Fruit fly (Drosophila melanogaster) whole organism, prepupa: ENCODE measurements around the gene CG13073.

Experiments used
- CG10669 ChIP-seq: fragments of 200-800 bp; sonication (Bioruptor generic); optimal IDR thresholded peaks from 3 replicates; lab custom pipeline; 2018; ENCODE audit warnings: missing biosample characterization, mild to moderate bottlenecking, missing genetic modification characterization, moderate library complexity
- CG11902 ChIP-seq: fragments of 200-800 bp; sonication (Bioruptor generic); optimal IDR thresholded peaks from 3 replicates; lab custom pipeline; 2016; ENCODE audit warnings: missing biosample characterization, missing genetic modification characterization
- CG15336 ChIP-seq: fragments of 200-800 bp; sonication (Bioruptor generic); IDR thresholded peaks from 2 replicates; pipeline ENCODE4 v1.3.6; 2022; ENCODE audit warnings: missing biosample characterization, missing genetic modification characterization
- CG1621 ChIP-seq: fragments of 200-800 bp; sonication (Bioruptor generic); optimal IDR thresholded peaks from 3 replicates; lab custom pipeline; 2018; ENCODE audit warnings: missing biosample characterization, mild to moderate bottlenecking, missing genetic modification characterization
- CG16779 ChIP-seq: fragments of 200-800 bp; sonication (Bioruptor generic); optimal IDR thresholded peaks from 3 replicates; lab custom pipeline; 2017; ENCODE audit warnings: missing biosample characterization, mild to moderate bottlenecking, missing genetic modification characterization
- CG3032 ChIP-seq: fragments of 200-800 bp; optimal IDR thresholded peaks from 2 replicates; lab custom pipeline; 2019; ENCODE audit warnings: missing biosample characterization, mild to moderate bottlenecking, missing genetic modification characterization, moderate library complexity
- CG31627 ChIP-seq: fragments of 200-800 bp; sonication (Bioruptor generic); optimal IDR thresholded peaks from 3 replicates; lab custom pipeline; 2016; ENCODE audit warnings: missing biosample characterization, missing genetic modification characterization
- CG4318 ChIP-seq: fragments of 200-800 bp; sonication (Bioruptor generic); optimal IDR thresholded peaks from 3 replicates; lab custom pipeline; 2017; ENCODE audit warnings: missing biosample characterization, mild to moderate bottlenecking, missing genetic modification characterization
- CG6276 ChIP-seq: fragments of 200-800 bp; sonication (Bioruptor generic); optimal IDR thresholded peaks from 2 replicates; lab custom pipeline; 2017; ENCODE audit warnings: missing biosample characterization, mild to moderate bottlenecking, missing genetic modification characterization
- CG6808 ChIP-seq: fragments of 200-800 bp; sonication (Bioruptor generic); optimal IDR thresholded peaks from 3 replicates; lab custom pipeline; 2017; ENCODE audit warnings: missing biosample characterization, missing genetic modification characterization, mild to moderate bottlenecking, moderate library complexity, missing genetic modification reagents
- CG7368 ChIP-seq: fragments of 200-800 bp; sonication (Bioruptor generic); optimal IDR thresholded peaks from 3 replicates; lab custom pipeline; 2016; ENCODE audit warnings: missing biosample characterization, missing genetic modification characterization
- CG8632 ChIP-seq: fragments of 200-800 bp; sonication (Bioruptor generic); optimal IDR thresholded peaks from 3 replicates; lab custom pipeline; 2016; ENCODE audit warnings: missing biosample characterization, missing genetic modification characterization
- Eip78C ChIP-seq: fragments of 200-800 bp; sonication (Bioruptor generic); peaks from one replicate; lab custom pipeline; 2016; ENCODE audit warnings: missing biosample characterization, missing genetic modification characterization
- Eip93F ChIP-seq: fragments of 200-800 bp; sonication (Bioruptor generic); optimal IDR thresholded peaks from 2 replicates; lab custom pipeline; 2016; ENCODE audit warnings: missing biosample characterization, mild to moderate bottlenecking, missing genetic modification characterization
- Ets21C ChIP-seq: fragments of 200-800 bp; sonication (Bioruptor generic); optimal IDR thresholded peaks from 3 replicates; lab custom pipeline; 2016; ENCODE audit warnings: missing biosample characterization, missing genetic modification characterization
- Ets96B ChIP-seq: fragments of 200-800 bp; optimal IDR thresholded peaks from 2 replicates; lab custom pipeline; 2019; ENCODE audit warnings: missing biosample characterization, mild to moderate bottlenecking, missing genetic modification characterization, moderate library complexity
- Gug ChIP-seq: fragments of 200-800 bp; sonication (Bioruptor generic); IDR thresholded peaks from 2 replicates; pipeline ENCODE4 v1.3.6; 2022; ENCODE audit warnings: missing biosample characterization, missing genetic modification characterization
- Hr38 ChIP-seq: sonication (Bioruptor generic); optimal IDR thresholded peaks from 2 replicates; lab custom pipeline; 2016; ENCODE audit warnings: missing biosample characterization, missing genetic modification characterization
- Hr39 ChIP-seq: fragments of 200-800 bp; sonication (Bioruptor generic); optimal IDR thresholded peaks from 2 replicates; lab custom pipeline; 2016; ENCODE audit warnings: missing biosample characterization, missing genetic modification characterization
- Lpt ChIP-seq: fragments of 200-800 bp; sonication (Bioruptor generic); optimal IDR thresholded peaks from 3 replicates; lab custom pipeline; 2016; ENCODE audit warnings: missing biosample characterization, missing genetic modification characterization
- Smox ChIP-seq: fragments of 200-800 bp; sonication (Bioruptor generic); optimal IDR thresholded peaks from 3 replicates; lab custom pipeline; 2016; ENCODE audit warnings: missing biosample characterization, missing genetic modification characterization
- Sox102F ChIP-seq: fragments of 200-800 bp; sonication (Bioruptor generic); optimal IDR thresholded peaks from 2 replicates; lab custom pipeline; 2016; ENCODE audit warnings: missing biosample characterization, mild to moderate bottlenecking, missing genetic modification characterization
- Sox15 ChIP-seq: fragments of 200-800 bp; sonication (Bioruptor generic); optimal IDR thresholded peaks from 3 replicates; lab custom pipeline; 2016; ENCODE audit warnings: missing biosample characterization, missing genetic modification characterization
- acj6 ChIP-seq: fragments of 200-800 bp; sonication (Bioruptor generic); optimal IDR thresholded peaks from 3 replicates; lab custom pipeline; 2016; ENCODE audit warnings: missing biosample characterization, missing genetic modification characterization
- cyc ChIP-seq: fragments of 200-800 bp; sonication (Bioruptor generic); optimal IDR thresholded peaks from 3 replicates; lab custom pipeline; 2016; ENCODE audit warnings: missing biosample characterization, missing genetic modification characterization
- esn ChIP-seq: fragments of 200-800 bp; sonication (Bioruptor generic); optimal IDR thresholded peaks from 2 replicates; lab custom pipeline; 2016; ENCODE audit warnings: missing biosample characterization, mild to moderate bottlenecking, missing genetic modification characterization, moderate library complexity
- fd59A ChIP-seq: fragments of 200-800 bp; sonication (Bioruptor generic); optimal IDR thresholded peaks from 2 replicates; lab custom pipeline; 2017; ENCODE audit warnings: missing biosample characterization, mild to moderate bottlenecking, missing genetic modification characterization, missing genetic modification reagents
- fd85E ChIP-seq: fragments of 200-800 bp; sonication (Bioruptor generic); optimal IDR thresholded peaks from 3 replicates; lab custom pipeline; 2016; ENCODE audit warnings: missing biosample characterization, missing genetic modification characterization
- fkh ChIP-seq: fragments of 200-800 bp; sonication (Bioruptor generic); optimal IDR thresholded peaks from 3 replicates; lab custom pipeline; 2017; ENCODE audit warnings: missing biosample characterization, mild to moderate bottlenecking, missing genetic modification characterization, moderate library complexity
- net ChIP-seq: fragments of 200-800 bp; sonication (Bioruptor generic); optimal IDR thresholded peaks from 3 replicates; lab custom pipeline; 2016; ENCODE audit warnings: missing biosample characterization, missing genetic modification characterization
- pdm3 ChIP-seq: fragments of 200-800 bp; sonication (Bioruptor generic); optimal IDR thresholded peaks from 3 replicates; lab custom pipeline; 2016; ENCODE audit warnings: missing biosample characterization, missing genetic modification characterization
- salr ChIP-seq, 2 experiments: fragments of 200-800 bp; sonication (Bioruptor generic); optimal IDR thresholded peaks; 3 replicates each; lab custom pipeline; 2016 to 2018; ENCODE audit warnings: missing biosample characterization in 2 of 2, missing genetic modification characterization in 2 of 2, mild to moderate bottlenecking in 1 of 2
- spab ChIP-seq: fragments of 200-800 bp; sonication (Bioruptor generic); optimal IDR thresholded peaks from 2 replicates; lab custom pipeline; 2017; ENCODE audit warnings: missing biosample characterization, mild to moderate bottlenecking, missing genetic modification characterization, missing genetic modification reagents
- ss ChIP-seq, 2 experiments: fragments of 200-800 bp; sonication (Bioruptor generic); optimal IDR thresholded peaks; 2 replicates in 1 of 2; 3 replicates in 1 of 2; lab custom pipeline; 2017 to 2018; ENCODE audit warnings: mild to moderate bottlenecking in 2 of 2, missing biosample characterization in 2 of 2, missing genetic modification characterization in 2 of 2, moderate library complexity in 1 of 2
- svp ChIP-seq: fragments of 200-800 bp; sonication (Bioruptor generic); peaks from one replicate; lab custom pipeline; 2016; ENCODE audit warnings: missing biosample characterization, missing genetic modification characterization
- vri ChIP-seq: fragments of 200-800 bp; sonication (Bioruptor generic); optimal IDR thresholded peaks from 3 replicates; lab custom pipeline; 2016; ENCODE audit warnings: missing biosample characterization, mild to moderate bottlenecking, missing genetic modification characterization

CG13073 gene

DNA sequence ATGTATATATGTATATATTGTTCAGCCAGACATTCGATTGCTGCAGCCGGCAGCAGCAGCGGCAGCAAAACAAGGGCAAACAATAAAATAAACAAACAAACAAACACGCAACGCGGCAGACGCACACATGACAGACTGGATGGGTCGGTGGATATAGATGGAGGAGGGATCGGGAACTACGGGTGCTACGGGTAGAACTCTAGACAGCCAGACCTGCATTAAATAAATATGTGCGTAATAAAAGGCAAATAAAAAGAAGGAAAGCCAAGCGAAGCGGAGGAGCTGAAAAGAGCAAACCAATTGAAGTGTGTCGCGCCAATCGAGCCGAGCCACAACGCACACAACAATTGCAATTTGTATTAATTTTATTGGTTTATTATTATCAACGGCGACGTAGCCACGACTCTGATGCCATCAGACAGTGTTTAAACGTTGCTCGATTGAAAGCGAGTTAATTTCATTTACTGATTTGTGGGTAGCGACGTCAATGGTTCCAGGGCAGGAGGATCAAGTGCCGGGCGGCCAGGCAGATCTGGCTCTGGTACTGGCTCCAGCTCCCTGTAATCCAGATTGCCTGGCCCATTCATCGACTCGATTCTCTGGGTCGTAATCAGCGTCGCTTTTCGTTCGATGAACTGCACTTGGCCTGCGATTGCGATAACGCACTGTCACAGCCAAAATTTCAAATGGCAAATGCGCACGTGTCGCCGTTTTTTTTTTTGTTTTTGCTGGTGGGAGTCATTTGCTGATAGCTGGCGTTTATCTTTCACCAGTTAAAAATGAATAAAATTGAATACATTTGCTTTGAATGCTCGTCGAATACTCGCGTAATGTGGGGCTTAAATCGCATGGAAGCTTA is 23.0 kb downstream of the CG13073 start (continued):
- TF ChIP-seq CG6808 (peak; percentile 73), CG15336 (GFP tag; lab: Robert Waterston, UW) (peak; percentile 45; the same call in 1 of the 2 replicates), vri (GFP tag; lab: Kevin White, UChicago) (peak; percentile 85), fd59A (peak; percentile 42), cyc (GFP tag; lab: Kevin White, UChicago) (no peak), CG10669 (GFP tag; lab: Kevin White, UChicago) (peak; percentile 75), svp (GFP tag; lab: Kevin White, UChicago) (peak; percentile 98), Hr38 (GFP tag; lab: Kevin White, UChicago) (no peak), Smox (GFP tag; lab: Kevin White, UChicago) (peak; percentile 39), salr (GFP tag; optimal IDR thresholded peaks at IDR 0.05; lab: Kevin White, UChicago) (peak; percentile 27 to 71), Sox15 (no peak), CG4318 (GFP tag; lab: Kevin White, UChicago) (no peak), Ets21C (no peak), CG3032 (tag; lab: Kevin White, UChicago) (peak; percentile 49), CG7368 (GFP tag; lab: Kevin White, UChicago) (peak; percentile 67), pdm3 (peak; percentile 62), Lpt (GFP tag; lab: Kevin White, UChicago) (peak; percentile 60), Gug (GFP tag; lab: Robert Waterston, UW) (peak; percentile 59), net (peak; percentile 77), acj6 (peak; percentile 39), Hr39 (GFP tag; lab: Kevin White, UChicago) (no peak), Sox102F (peak; percentile 62), CG31627 (GFP tag; lab: Kevin White, UChicago) (no peak), fkh (GFP tag; lab: Kevin White, UChicago) (peak; percentile 53), CG6276 (GFP tag; lab: Kevin White, UChicago) (peak; percentile 81), ss (GFP tag; optimal IDR thresholded peaks at IDR 0.05; lab: Kevin White, UChicago) (peak; percentile 88 to 94), esn (GFP tag; lab: Kevin White, UChicago) (peak; percentile 60), spab (GFP tag; lab: Kevin White, UChicago) (peak; percentile 75), Eip78C (GFP tag; lab: Kevin White, UChicago) (peak; percentile 88), CG1621 (tag; lab: Kevin White, UChicago) (peak; percentile 81), CG11902 (GFP tag; lab: Kevin White, UChicago) (no peak), Ets96B (peak; percentile 65), CG16779 (peak; percentile 47)
- TF ChIP-seq, all 60 proteins: peak for 50

DNA sequence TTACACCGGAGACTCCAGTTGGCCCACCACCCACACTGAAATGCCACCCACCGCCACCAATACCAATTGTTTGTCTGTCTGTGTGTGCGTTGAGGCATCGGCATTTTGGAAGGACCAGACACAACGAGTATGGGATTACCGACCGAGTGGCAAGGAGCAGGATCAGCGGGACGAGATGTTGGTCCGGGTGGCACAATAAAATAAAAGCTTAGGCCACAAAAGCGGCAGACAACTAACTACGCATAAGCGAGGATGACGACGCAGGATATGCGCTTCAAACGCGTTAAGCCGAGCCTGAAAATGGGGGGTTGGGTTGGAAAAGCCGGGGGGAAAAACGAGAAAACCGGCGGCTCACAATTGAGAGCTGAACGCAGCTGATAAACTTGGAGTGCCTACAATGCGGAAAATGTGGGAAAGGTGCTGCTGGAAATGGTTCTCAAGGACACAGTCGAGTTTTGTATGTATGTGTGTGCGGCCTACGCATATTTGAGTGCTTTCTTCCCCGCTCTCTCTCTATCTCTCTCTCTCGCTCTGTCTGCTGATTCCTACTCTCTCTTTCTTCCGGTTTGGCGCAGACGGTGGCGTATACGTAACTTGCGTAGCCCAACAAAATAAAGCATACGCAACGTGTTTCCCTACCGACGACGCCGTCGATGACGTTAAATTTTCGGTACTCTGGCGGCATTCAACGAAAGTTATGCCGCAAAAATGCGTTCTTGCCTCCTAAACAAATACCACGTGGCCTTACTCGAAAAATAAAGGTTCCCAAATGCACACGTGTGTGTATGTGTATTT is 24.3 kb downstream of the CG13073 start:
- TF ChIP-seq CG7368 (GFP tag; lab: Kevin White, UChicago), result no peak
- TF ChIP-seq CG8632 (GFP tag; lab: Kevin White, UChicago), result no peak
- TF ChIP-seq fd85E (GFP tag; lab: Kevin White, UChicago), result no peak
- TF ChIP-seq CG31627 (GFP tag; lab: Kevin White, UChicago), result no peak
- TF ChIP-seq CG4318 (GFP tag; lab: Kevin White, UChicago), result no peak
- no peak for TF ChIP-seq Eip93F (GFP tag; lab: Kevin White, UChicago)
